Worm (Caenorhabditis elegans): ENCODE results near the gene T10D4.11.

DNA sequence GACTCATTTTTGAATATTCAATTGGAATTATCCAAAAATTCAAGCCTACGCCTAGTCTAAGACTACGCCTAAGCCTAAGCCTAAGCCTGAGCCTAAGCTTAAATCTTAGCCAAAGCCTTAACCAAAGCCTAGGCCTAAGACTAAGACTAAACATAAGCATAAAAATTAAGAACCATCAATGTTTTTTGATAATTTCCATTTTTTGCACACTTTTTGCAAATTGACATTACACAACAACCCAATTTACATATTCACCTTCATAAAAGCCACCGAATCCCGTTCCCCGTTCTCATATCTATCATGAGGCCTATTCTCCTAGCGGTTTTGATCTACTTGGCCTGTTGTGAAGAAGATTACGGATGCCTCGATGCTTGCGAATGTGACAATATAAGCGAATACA lies 31.9 kb downstream of the T10D4.11 start, which contains the start of gene T10D4.7:
- TF ChIP-seq nhr-21 (tag; optimal IDR thresholded peaks at IDR 0.05) (no peak), elt-1 (tag; optimal IDR thresholded peaks at IDR 0.05) (no peak), egl-27 (tag; optimal IDR thresholded peaks at IDR 0.05) (no peak), blmp-1 (tag; optimal IDR thresholded peaks at IDR 0.05; ENCODE audit: insufficient read depth) (no peak), ztf-4 (tag; optimal IDR thresholded peaks at IDR 0.05) (no peak), ceh-82 (tag; optimal IDR thresholded peaks at IDR 0.05) (no peak), sma-3 (GFP tag; optimal IDR thresholded peaks at IDR 0.05) (no peak), mdl-1 (tag; optimal IDR thresholded peaks at IDR 0.05) (no peak), nhr-11 (tag; optimal IDR thresholded peaks at IDR 0.05) (no peak)
